Fruit fly (Drosophila melanogaster): ENCODE measurements around the gene eIF1A.

eIF1A gene

dm6 chr3R:18298298-18298899 lies 23.9 kb downstream of the eIF1A start (continued):
- TF ChIP-seq jing (GFP tag; optimal IDR thresholded peaks at IDR 0.05) = no peak
- TF ChIP-seq Mrtf (GFP tag; IDR thresholded peaks at IDR 0.05) = no peak
- TF ChIP-seq dmrt99B (tag; optimal IDR thresholded peaks at IDR 0.05) = no peak
- no peak for TF ChIP-seq CG9609 (GFP tag; optimal IDR thresholded peaks at IDR 0.05)
- TF ChIP-seq pfk (GFP tag; optimal IDR thresholded peaks at IDR 0.05) = no peak
- TF ChIP-seq Hmr (GFP tag; optimal IDR thresholded peaks at IDR 0.05) = peak; percentile 37
- no peak for TF ChIP-seq CG13624 (GFP tag; optimal IDR thresholded peaks at IDR 0.05)
- TF ChIP-seq Usf (GFP tag; optimal IDR thresholded peaks at IDR 0.05) = no peak
- no peak for TF ChIP-seq CG7556 (GFP tag; optimal IDR thresholded peaks at IDR 0.05)
- TF ChIP-seq CG16815 (GFP tag; optimal IDR thresholded peaks at IDR 0.05) = peak; percentile 6
- no peak for TF ChIP-seq Chrac-16 (GFP tag; optimal IDR thresholded peaks at IDR 0.05)
- TF ChIP-seq CG1603 (tag; optimal IDR thresholded peaks at IDR 0.05) = no peak
- TF ChIP-seq YL-1 (GFP tag; optimal IDR thresholded peaks at IDR 0.05) = no peak
- peak; percentile 50 for TF ChIP-seq CG34376 (GFP tag; optimal IDR thresholded peaks at IDR 0.05)
- TF ChIP-seq Eip74EF (GFP tag; optimal IDR thresholded peaks at IDR 0.05) = no peak
- no peak for TF ChIP-seq hkb (optimal IDR thresholded peaks at IDR 0.05)
- peak; percentile 19; the same call in 1 of the 2 replicates for TF ChIP-seq hkb (GFP tag; IDR thresholded peaks at IDR 0.05)
- TF ChIP-seq lab (GFP tag; optimal IDR thresholded peaks at IDR 0.05) = no peak
- no peak for TF ChIP-seq CG8388 (GFP tag; optimal IDR thresholded peaks at IDR 0.05)
- peak in 1 of 2 experiments; percentile 43 for TF ChIP-seq Hr78 (GFP tag; optimal IDR thresholded peaks at IDR 0.05)
- no peak for TF ChIP-seq CG3995 (GFP tag; optimal IDR thresholded peaks at IDR 0.05)
- peak; percentile 18 for TF ChIP-seq pnt (GFP tag; optimal IDR thresholded peaks at IDR 0.05)
- no peak for TF ChIP-seq p53 (GFP tag; optimal IDR thresholded peaks at IDR 0.05)
- no peak for TF ChIP-seq CG1024 (GFP tag; IDR thresholded peaks at IDR 0.05)
- peak; percentile 53 for TF ChIP-seq B-H2 (GFP tag; optimal IDR thresholded peaks at IDR 0.05)
- TF ChIP-seq CG4282 (GFP tag; optimal IDR thresholded peaks at IDR 0.05) = peak; percentile 13
- no peak for TF ChIP-seq Six4 (GFP tag; optimal IDR thresholded peaks at IDR 0.05)
- no peak for TF ChIP-seq pho (GFP tag; optimal IDR thresholded peaks at IDR 0.05)
- TF ChIP-seq CG11696 (GFP tag; IDR thresholded peaks at IDR 0.05) = peak; percentile 98
- TF ChIP-seq ems (GFP tag; optimal IDR thresholded peaks at IDR 0.05) = peak; percentile 22
- TF ChIP-seq sim (GFP tag; IDR thresholded peaks at IDR 0.05) = 0 out of 2 replicates have a peak, but pooled peaks have one; percentile 50
- no peak for TF ChIP-seq Neu2 (GFP tag; optimal IDR thresholded peaks at IDR 0.05; ENCODE audit: borderline replicate concordance)
- TF ChIP-seq tx (GFP tag; optimal IDR thresholded peaks at IDR 0.05) = peak; percentile 17
- no peak for TF ChIP-seq org-1 (GFP tag; optimal IDR thresholded peaks at IDR 0.05)
- TF ChIP-seq CG16863 (GFP tag; optimal IDR thresholded peaks at IDR 0.05) = no peak
- TF ChIP-seq HLHmδ (GFP tag; optimal IDR thresholded peaks at IDR 0.05) = peak; percentile 91
- no peak for TF ChIP-seq CG11560 (tag; IDR thresholded peaks at IDR 0.05)
- no peak for TF ChIP-seq NC2α (GFP tag; optimal IDR thresholded peaks at IDR 0.05)
- no peak for TF ChIP-seq CG11247 (GFP tag; IDR thresholded peaks at IDR 0.05)
- no peak for TF ChIP-seq Spps (tag; optimal IDR thresholded peaks at IDR 0.05)
- TF ChIP-seq CG8924 (tag; optimal IDR thresholded peaks at IDR 0.05) = no peak
- TF ChIP-seq CG14441 (GFP tag; IDR thresholded peaks at IDR 0.05) = no peak
- TF ChIP-seq gcm (GFP tag; optimal IDR thresholded peaks at IDR 0.05) = no peak
- no peak for TF ChIP-seq CG11456 (GFP tag; IDR thresholded peaks at IDR 0.05)
- TF ChIP-seq CG32767 (GFP tag; IDR thresholded peaks at IDR 0.05) = no peak
- no peak for TF ChIP-seq Atf6 (GFP tag; IDR thresholded peaks at IDR 0.05)
- no peak for TF ChIP-seq Myb (GFP tag; optimal IDR thresholded peaks at IDR 0.05)
- TF ChIP-seq Sry-β (GFP tag; optimal IDR thresholded peaks at IDR 0.05) = no peak
- no peak for TF ChIP-seq Rx (GFP tag; IDR thresholded peaks at IDR 0.05)
- no peak for TF ChIP-seq NFAT (GFP tag; IDR thresholded peaks at IDR 0.05)
- no peak; the same call in 1 of the 2 replicates for TF ChIP-seq amos (GFP tag; IDR thresholded peaks at IDR 0.05; ENCODE audit: partially characterized antibody)
